Worm (Caenorhabditis elegans) whole organism, L2 larva: ENCODE data around the gene exc-5.

ENCODE experiments used
- C34F6.9 ChIP-seq: fragments of 150-350 bp; optimal IDR thresholded peaks from 2 replicates; lab custom pipeline; 2014; ENCODE audit warnings: missing biosample characterization, missing genetic modification characterization
- mab-5 ChIP-seq: fragments of 150-350 bp; optimal IDR thresholded peaks from 2 replicates; lab custom pipeline; 2014; ENCODE audit warnings: missing biosample characterization, missing genetic modification characterization
- nhr-10 ChIP-seq: sonication (generic microtip); optimal IDR thresholded peaks from 2 replicates; lab custom pipeline; 2017; ENCODE audit warnings: missing biosample characterization, missing genetic modification characterization

ce11 chrIV:8826606-8827000 is 13.1 kb upstream of the exc-5 start:
- TF ChIP-seq mab-5 (tag; lab: Kevin White, UChicago) = no peak
- no peak for TF ChIP-seq nhr-10
- TF ChIP-seq C34F6.9 (tag; lab: Kevin White, UChicago) = no peak
